Fruit fly (Drosophila melanogaster) whole organism, embryonic: ENCODE data around the gene Tango5.

Source experiments
- Ada2b ChIP-seq: fragments of 200-800 bp; sonication (Bioruptor generic); IDR thresholded peaks from 2 replicates; pipeline ENCODE4 v1.3.6; 2022; ENCODE audit warnings: missing biosample characterization, missing genetic modification characterization
- Antp ChIP-seq: fragments of 200-800 bp; sonication (Bioruptor generic); optimal IDR thresholded peaks from 3 replicates; lab custom pipeline; 2016; ENCODE audit warnings: missing biosample characterization, missing genetic modification characterization
- Atf3 ChIP-seq: fragments of 200-800 bp; sonication (Bioruptor generic); optimal IDR thresholded peaks from 3 replicates; lab custom pipeline; 2016; ENCODE audit warnings: missing biosample characterization, missing genetic modification characterization
- B-H1 ChIP-seq: fragments of 200-800 bp; sonication (Bioruptor generic); IDR thresholded peaks from 3 replicates; pipeline ENCODE4 v1.3.6; 2022; ENCODE audit warnings: missing biosample characterization, missing genetic modification characterization
- C15 ChIP-seq: fragments of 200-800 bp; sonication (Bioruptor generic); IDR thresholded peaks from 3 replicates; pipeline ENCODE4 v1.3.6; 2022; ENCODE audit warnings: missing biosample characterization, missing genetic modification characterization
- CG10654 ChIP-seq: fragments of 200-800 bp; sonication (Bioruptor generic); optimal IDR thresholded peaks from 2 replicates; lab custom pipeline; 2016; ENCODE audit warnings: missing biosample characterization, missing genetic modification characterization
- CG12659 ChIP-seq: fragments of 200-800 bp; sonication (Bioruptor generic); optimal IDR thresholded peaks from 3 replicates; lab custom pipeline; 2017; ENCODE audit warnings: mild to moderate bottlenecking, missing biosample characterization, missing genetic modification reagents, missing genetic modification characterization
- CG12942 ChIP-seq: fragments of 200-800 bp; sonication (Bioruptor generic); optimal IDR thresholded peaks from 3 replicates; lab custom pipeline; 2016; ENCODE audit warnings: missing biosample characterization, missing genetic modification characterization
- CG13624 ChIP-seq: fragments of 200-800 bp; sonication (Bioruptor generic); optimal IDR thresholded peaks from 2 replicates; lab custom pipeline; 2016; ENCODE audit warnings: missing biosample characterization, missing genetic modification characterization
- CG14667 ChIP-seq: fragments of 200-800 bp; sonication (Bioruptor generic); IDR thresholded peaks from 2 replicates; pipeline ENCODE4 v1.3.6; 2022; ENCODE audit warnings: missing biosample characterization, missing genetic modification characterization
- CG17359 ChIP-seq: fragments of 200-800 bp; sonication (Bioruptor generic); optimal IDR thresholded peaks from 3 replicates; lab custom pipeline; 2018; ENCODE audit warnings: missing biosample characterization, mild to moderate bottlenecking, missing genetic modification characterization, moderate library complexity
- CG18764 ChIP-seq: fragments of 200-800 bp; sonication (Bioruptor generic); optimal IDR thresholded peaks from 3 replicates; lab custom pipeline; 2016; ENCODE audit warnings: missing biosample characterization, missing genetic modification characterization
- CG30403 ChIP-seq: fragments of 200-800 bp; sonication (Bioruptor generic); optimal IDR thresholded peaks from 3 replicates; lab custom pipeline; 2016; ENCODE audit warnings: missing biosample characterization, missing genetic modification characterization
- CG33557 ChIP-seq: fragments of 200-800 bp; sonication (Bioruptor generic); optimal IDR thresholded peaks from 2 replicates; lab custom pipeline; 2019; ENCODE audit warnings: missing biosample characterization, mild to moderate bottlenecking, missing genetic modification characterization, moderate library complexity
- CG4617 ChIP-seq: fragments of 200-800 bp; sonication (Bioruptor generic); optimal IDR thresholded peaks from 3 replicates; lab custom pipeline; 2016; ENCODE audit warnings: missing biosample characterization, missing genetic modification characterization, borderline replicate concordance
- CG5245 ChIP-seq: fragments of 200-800 bp; sonication (Bioruptor generic); optimal IDR thresholded peaks from 3 replicates; lab custom pipeline; 2016; ENCODE audit warnings: missing biosample characterization, missing genetic modification characterization
- CG7271 ChIP-seq: fragments of 200-800 bp; sonication (Bioruptor generic); optimal IDR thresholded peaks from 2 replicates; lab custom pipeline; 2018; ENCODE audit warnings: missing biosample characterization, mild to moderate bottlenecking, missing genetic modification characterization, moderate library complexity
- CG7745 ChIP-seq: fragments of 200-800 bp; sonication (Bioruptor generic); optimal IDR thresholded peaks from 2 replicates; lab custom pipeline; 2018; ENCODE audit warnings: missing biosample characterization, mild to moderate bottlenecking, missing genetic modification characterization, moderate library complexity
- CG7928 ChIP-seq: fragments of 200-800 bp; sonication (Bioruptor generic); optimal IDR thresholded peaks from 2 replicates; lab custom pipeline; 2017; ENCODE audit warnings: missing biosample characterization, mild to moderate bottlenecking, missing genetic modification characterization
- CG8359 ChIP-seq: fragments of 200-800 bp; sonication (Bioruptor generic); optimal IDR thresholded peaks from 2 replicates; lab custom pipeline; 2017; ENCODE audit warnings: missing biosample characterization, mild to moderate bottlenecking, missing genetic modification characterization, borderline replicate concordance
- CHES-1-like ChIP-seq: fragments of 200-800 bp; sonication (Bioruptor generic); optimal IDR thresholded peaks from 2 replicates; lab custom pipeline; 2016; ENCODE audit warnings: missing biosample characterization, missing genetic modification characterization
- CoRest ChIP-seq: fragments of 200-800 bp; sonication (Bioruptor generic); optimal IDR thresholded peaks from 3 replicates; lab custom pipeline; 2018; ENCODE audit warnings: missing biosample characterization, mild to moderate bottlenecking, missing genetic modification characterization, moderate library complexity
- D ChIP-seq, 2 experiments: fragments of 200-800 bp in 1 of 2; fragments of >200 bp in 1 of 2; sonication (Bioruptor generic) in 1 of 2; optimal IDR thresholded peaks; 2 replicates in 1 of 2; 3 replicates in 1 of 2; lab custom pipeline; 2017; ENCODE audit warnings: mild to moderate bottlenecking in 1 of 2, missing biosample characterization in 1 of 2, missing genetic modification characterization in 1 of 2, missing genetic modification reagents in 1 of 2
- Dad ChIP-seq: fragments of 200-800 bp; sonication (Bioruptor generic); optimal IDR thresholded peaks from 3 replicates; lab custom pipeline; 2016; ENCODE audit warnings: missing biosample characterization, missing genetic modification characterization
- Dek ChIP-seq: fragments of 200-800 bp; sonication (Bioruptor generic); optimal IDR thresholded peaks from 3 replicates; lab custom pipeline; 2019; ENCODE audit warnings: missing biosample characterization, mild to moderate bottlenecking, missing genetic modification characterization, moderate library complexity
- Dp ChIP-seq: fragments of 200-800 bp; sonication (Bioruptor generic); optimal IDR thresholded peaks from 2 replicates; lab custom pipeline; 2018; ENCODE audit warnings: missing biosample characterization, mild to moderate bottlenecking, missing genetic modification characterization, moderate library complexity
- Fer3 ChIP-seq: fragments of 200-800 bp; sonication (Bioruptor generic); optimal IDR thresholded peaks from 2 replicates; lab custom pipeline; 2018; ENCODE audit warnings: missing biosample characterization, mild to moderate bottlenecking, missing genetic modification characterization, moderate library complexity
- HLH54F ChIP-seq: fragments of 200-800 bp; sonication (Bioruptor generic); optimal IDR thresholded peaks from 3 replicates; lab custom pipeline; 2016; ENCODE audit warnings: missing biosample characterization, missing genetic modification characterization
- Hmx ChIP-seq: fragments of 200-800 bp; sonication (Bioruptor generic); optimal IDR thresholded peaks from 2 replicates; lab custom pipeline; 2016; ENCODE audit warnings: missing biosample characterization, missing genetic modification characterization
- Hr39 ChIP-seq: fragments of >200 bp; optimal IDR thresholded peaks from 2 replicates; lab custom pipeline; 2017
- MBD-R2 ChIP-seq: fragments of 200-800 bp; sonication (Bioruptor generic); IDR thresholded peaks from 2 replicates; pipeline ENCODE4 v1.3.6; 2022; ENCODE audit warnings: missing biosample characterization, missing genetic modification characterization
- Oli ChIP-seq: fragments of 200-800 bp; sonication (Bioruptor generic); optimal IDR thresholded peaks from 2 replicates; lab custom pipeline; 2018; ENCODE audit warnings: missing biosample characterization, mild to moderate bottlenecking, missing genetic modification characterization, moderate library complexity
- Sry-β ChIP-seq: fragments of 200-800 bp; sonication (Bioruptor generic); optimal IDR thresholded peaks from 2 replicates; lab custom pipeline; 2018; ENCODE audit warnings: missing biosample characterization, mild to moderate bottlenecking, missing genetic modification characterization, moderate library complexity
- Sry-δ ChIP-seq: fragments of 200-800 bp; sonication (Bioruptor generic); optimal IDR thresholded peaks from 2 replicates; lab custom pipeline; 2016; ENCODE audit warnings: missing biosample characterization, missing genetic modification characterization
- dysf ChIP-seq: fragments of 200-800 bp; sonication (Bioruptor generic); IDR thresholded peaks from 3 replicates; pipeline ENCODE4 v1.3.6; 2022; ENCODE audit warnings: missing biosample characterization, missing genetic modification characterization
- esg ChIP-seq: fragments of 200-800 bp; sonication (Bioruptor generic); conservative IDR thresholded peaks from 2 replicates; pipeline ENCODE4 v1.3.6; 2022; ENCODE audit warnings: missing biosample characterization, missing genetic modification characterization
- hb ChIP-seq: fragments of 200-800 bp; sonication (Bioruptor generic); IDR thresholded peaks from 3 replicates; pipeline ENCODE4 v1.3.6; 2022; ENCODE audit warnings: missing biosample characterization, missing genetic modification characterization; ENCODE audit not compliant: partially characterized antibody
- jigr1 ChIP-seq: fragments of 200-800 bp; sonication (Bioruptor generic); IDR thresholded peaks from 3 replicates; pipeline ENCODE4 v1.3.6; 2022; ENCODE audit warnings: missing biosample characterization, missing genetic modification characterization
- knrl ChIP-seq: fragments of 200-800 bp; sonication (Bioruptor generic); IDR thresholded peaks from 3 replicates; pipeline ENCODE4 v1.3.6; 2022; ENCODE audit warnings: missing biosample characterization, missing genetic modification characterization; ENCODE audit not compliant: partially characterized antibody
- lab ChIP-seq: fragments of 200-800 bp; sonication (Bioruptor generic); optimal IDR thresholded peaks from 3 replicates; lab custom pipeline; 2017; ENCODE audit warnings: missing biosample characterization, missing genetic modification characterization, mild to moderate bottlenecking, moderate library complexity, missing genetic modification reagents
- lmd ChIP-seq: fragments of 200-800 bp; sonication (Bioruptor generic); IDR thresholded peaks from 2 replicates; pipeline ENCODE4 v1.3.6; 2022; ENCODE audit warnings: missing biosample characterization, missing genetic modification characterization
- mld ChIP-seq: fragments of 200-800 bp; sonication (Bioruptor generic); IDR thresholded peaks from 3 replicates; pipeline ENCODE4 v1.3.6; 2022; ENCODE audit warnings: missing biosample characterization, missing genetic modification characterization; ENCODE audit not compliant: partially characterized antibody
- pum ChIP-seq: fragments of 200-800 bp; sonication (Bioruptor generic); optimal IDR thresholded peaks from 2 replicates; lab custom pipeline; 2016; ENCODE audit warnings: missing biosample characterization, missing genetic modification characterization
- salm ChIP-seq: fragments of 200-800 bp; sonication (Bioruptor generic); optimal IDR thresholded peaks from 2 replicates; lab custom pipeline; 2018; ENCODE audit warnings: missing biosample characterization, mild to moderate bottlenecking, missing genetic modification characterization
- sd ChIP-seq: fragments of 200-800 bp; sonication (Bioruptor generic); optimal IDR thresholded peaks from 3 replicates; lab custom pipeline; 2018; ENCODE audit warnings: missing biosample characterization, mild to moderate bottlenecking, missing genetic modification characterization, moderate library complexity
- stwl ChIP-seq: fragments of 200-800 bp; sonication (Bioruptor generic); optimal IDR thresholded peaks from 3 replicates; lab custom pipeline; 2018; ENCODE audit warnings: missing biosample characterization, mild to moderate bottlenecking, missing genetic modification characterization, moderate library complexity
- sug ChIP-seq: fragments of 200-800 bp; optimal IDR thresholded peaks from 2 replicates; lab custom pipeline; 2019; ENCODE audit warnings: missing biosample characterization, mild to moderate bottlenecking, missing genetic modification characterization, moderate library complexity
- tx ChIP-seq: fragments of 200-800 bp; sonication (Bioruptor generic); optimal IDR thresholded peaks from 2 replicates; lab custom pipeline; 2016; ENCODE audit warnings: missing biosample characterization, missing genetic modification characterization
- unpg ChIP-seq: fragments of 200-800 bp; sonication (Bioruptor generic); optimal IDR thresholded peaks from 3 replicates; lab custom pipeline; 2018; ENCODE audit warnings: missing biosample characterization, mild to moderate bottlenecking, missing genetic modification characterization, moderate library complexity
- z ChIP-seq: fragments of 200-800 bp; sonication (Bioruptor generic); IDR thresholded peaks from 3 replicates; pipeline ENCODE4 v1.3.6; 2022; ENCODE audit warnings: missing biosample characterization, missing genetic modification characterization

Gene Tango5

DNA sequence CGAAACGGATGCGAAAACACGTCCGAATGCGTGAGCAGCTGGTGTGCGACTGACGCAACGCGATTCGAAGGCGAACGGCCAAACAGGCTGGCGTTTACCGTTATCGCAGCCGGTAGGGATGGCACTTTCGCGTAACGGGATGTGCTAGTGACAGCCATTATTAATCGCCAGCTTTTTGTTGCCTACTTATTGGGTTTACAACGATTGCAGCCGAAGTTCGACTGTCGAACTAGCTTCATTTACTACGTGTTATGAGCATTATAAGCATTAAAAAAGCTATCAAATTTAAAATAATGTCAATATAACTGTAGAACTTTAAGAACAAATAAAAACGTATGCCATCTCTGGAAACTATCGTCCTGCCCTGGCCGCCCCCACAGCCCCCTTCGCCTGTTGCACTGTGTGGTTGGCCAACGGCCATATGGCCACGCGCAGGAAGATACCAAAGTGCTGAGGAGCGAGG lies 6.6 kb downstream of the Tango5 start, which contains the start of gene Rph (continued):
- peak; percentile 55 for TF ChIP-seq lab (GFP tag; lab: Kevin White, UChicago)
- TF ChIP-seq CG17359 (tag; lab: Kevin White, UChicago): peak; percentile 11
- TF ChIP-seq lmd (GFP tag; lab: Robert Waterston, UW): peak; percentile 12; the same call in 1 of the 2 replicates
- TF ChIP-seq CG7271 (tag; lab: Kevin White, UChicago): no peak
- TF ChIP-seq HLH54F (GFP tag; lab: Kevin White, UChicago): peak; percentile 3
- no peak for TF ChIP-seq Oli (tag; lab: Kevin White, UChicago)
- TF ChIP-seq CoRest (tag; lab: Kevin White, UChicago): peak; percentile 14
- TF ChIP-seq D (optimal IDR thresholded peaks at IDR 0.05; lab: Kevin White, UChicago): no peak
- TF ChIP-seq D (GFP tag; optimal IDR thresholded peaks at IDR 0.05; lab: Kevin White, UChicago): no peak
- TF ChIP-seq MBD-R2 (GFP tag; lab: Robert Waterston, UW): no peak
- TF ChIP-seq B-H1 (GFP tag; lab: Robert Waterston, UW): no peak
- TF ChIP-seq pum (GFP tag; lab: Kevin White, UChicago): no peak
- peak; percentile 11 for TF ChIP-seq Fer3 (tag; lab: Kevin White, UChicago)
- TF ChIP-seq CG8359 (GFP tag; lab: Kevin White, UChicago): no peak
- no peak for TF ChIP-seq mld
- no peak for TF ChIP-seq CG12942 (GFP tag; lab: Kevin White, UChicago)
- no peak for TF ChIP-seq Hmx (GFP tag; lab: Kevin White, UChicago)
- peak; percentile 53; the same call in 2 of the 3 replicates for TF ChIP-seq knrl
- no peak for TF ChIP-seq Hr39
- TF ChIP-seq CHES-1-like (GFP tag; lab: Kevin White, UChicago): no peak
- no peak for TF ChIP-seq C15 (GFP tag; lab: Robert Waterston, UW)
- TF ChIP-seq CG14667 (GFP tag; lab: Robert Waterston, UW): no peak
- TF ChIP-seq z: no peak
- no peak for TF ChIP-seq Dek (tag; lab: Kevin White, UChicago)
- no peak for TF ChIP-seq CG30403 (GFP tag; lab: Kevin White, UChicago)
- TF ChIP-seq stwl (tag; lab: Kevin White, UChicago): no peak
- no peak for TF ChIP-seq Ada2b (GFP tag; lab: Robert Waterston, UW)
- no peak for TF ChIP-seq CG18764
- no peak for TF ChIP-seq Antp
- TF ChIP-seq CG7928 (GFP tag; lab: Kevin White, UChicago): no peak
- TF ChIP-seq Sry-δ (GFP tag; lab: Kevin White, UChicago): peak; percentile 60
- no peak for TF ChIP-seq CG5245 (GFP tag; lab: Kevin White, UChicago)
- TF ChIP-seq CG33557: no peak
- TF ChIP-seq unpg (GFP tag; lab: Kevin White, UChicago): no peak
- no peak for TF ChIP-seq jigr1 (GFP tag; lab: Robert Waterston, UW)
- TF ChIP-seq CG10654 (GFP tag; lab: Kevin White, UChicago): no peak
- TF ChIP-seq CG4617 (GFP tag; lab: Kevin White, UChicago): no peak
- TF ChIP-seq Dp (GFP tag; lab: Kevin White, UChicago): no peak
- 0 out of 3 replicates have a peak, but pooled peaks have one; percentile 25 for TF ChIP-seq hb (GFP tag; lab: Robert Waterston, UW)
- TF ChIP-seq Sry-β (GFP tag; lab: Kevin White, UChicago): no peak
- TF ChIP-seq salm (tag; lab: Kevin White, UChicago): no peak
- peak; percentile 46; the same call in 1 of the 3 replicates for TF ChIP-seq dysf
- no peak for TF ChIP-seq sd (tag; lab: Kevin White, UChicago)
- TF ChIP-seq Atf3 (GFP tag; lab: Kevin White, UChicago): no peak
- no peak for TF ChIP-seq esg (GFP tag; lab: Robert Waterston, UW)
- TF ChIP-seq CG7745 (tag; lab: Kevin White, UChicago): no peak
- no peak for TF ChIP-seq Dad (GFP tag; lab: Kevin White, UChicago)
- peak; percentile 9 for TF ChIP-seq CG13624 (GFP tag; lab: Kevin White, UChicago)
- no peak for TF ChIP-seq tx (GFP tag; lab: Kevin White, UChicago)
- peak; percentile 18 for TF ChIP-seq CG12659 (GFP tag; lab: Kevin White, UChicago)
- TF ChIP-seq sug: peak; percentile 23
